Worm (Caenorhabditis elegans) whole organism, L4 larva: ENCODE results near the gene sru-45.

Experiments
- F10B5.3 ChIP-seq: sonication (generic microtip); optimal IDR thresholded peaks from 2 replicates; lab custom pipeline; 2016; ENCODE audit warnings: mild to moderate bottlenecking, missing genetic modification characterization, missing compliant biosample characterization
- F44E2.7 ChIP-seq: fragments of 200-800 bp; sonication (Bioruptor generic); IDR thresholded peaks from 2 replicates; pipeline ENCODE4 v2.1.2; 2022; ENCODE audit warnings: missing genetic modification characterization, missing compliant biosample characterization
- F49E8.2 ChIP-seq: sonication (generic microtip); optimal IDR thresholded peaks from 2 replicates; lab custom pipeline; 2016; ENCODE audit warnings: missing compliant biosample characterization, mild to moderate bottlenecking, missing genetic modification characterization, borderline replicate concordance
- T26A8.4 ChIP-seq: fragments of 200-800 bp; sonication (Bioruptor generic); IDR thresholded peaks from 2 replicates; pipeline ENCODE4 v1.3.6; 2022; ENCODE audit warnings: missing genetic modification characterization, missing compliant biosample characterization
- Y5F2A.4 ChIP-seq: fragments of 200-800 bp; sonication (Bioruptor generic); optimal IDR thresholded peaks from 2 replicates; lab custom pipeline; 2018; ENCODE audit warnings: mild to moderate bottlenecking, missing genetic modification characterization, missing compliant biosample characterization
- aha-1 ChIP-seq: fragments of 150-350 bp; peaks from one replicate; lab custom pipeline; 2014; ENCODE audit warnings: missing biosample characterization, missing genetic modification characterization
- arid-1 ChIP-seq: fragments of 200-800 bp; sonication (Bioruptor generic); conservative IDR thresholded peaks from 2 replicates; pipeline ENCODE4 v1.3.6; 2022; ENCODE audit warnings: missing genetic modification reagents, missing genetic modification characterization, missing compliant biosample characterization
- ceh-20 ChIP-seq: fragments of 200-800 bp; sonication (Bioruptor generic); IDR thresholded peaks from 2 replicates; pipeline ENCODE4 v1.3.6; 2022; ENCODE audit warnings: missing genetic modification reagents, missing genetic modification characterization, missing compliant biosample characterization
- ceh-32 ChIP-seq: sonication (generic microtip); optimal IDR thresholded peaks from 2 replicates; lab custom pipeline; 2016; ENCODE audit warnings: mild to moderate bottlenecking, missing genetic modification characterization, missing compliant biosample characterization; ENCODE audit not compliant: poor library complexity
- ctbp-1 ChIP-seq: fragments of 200-800 bp; sonication (Bioruptor generic); IDR thresholded peaks from 2 replicates; pipeline ENCODE4 v1.3.6; 2022; ENCODE audit warnings: missing genetic modification reagents, missing genetic modification characterization, missing compliant biosample characterization
- daf-19 ChIP-seq: fragments of 200-800 bp; sonication (Bioruptor generic); conservative IDR thresholded peaks from 2 replicates; pipeline ENCODE4 v1.3.6; 2022; ENCODE audit warnings: missing genetic modification characterization, missing compliant biosample characterization
- dmd-6 ChIP-seq: fragments of 200-800 bp; sonication (Bioruptor generic); IDR thresholded peaks from 2 replicates; pipeline ENCODE4 v1.3.6; 2022; ENCODE audit warnings: missing genetic modification reagents, missing genetic modification characterization, missing compliant biosample characterization
- dpl-1 ChIP-seq: fragments of 150-350 bp; optimal IDR thresholded peaks from 2 replicates; lab custom pipeline; 2014; ENCODE audit warnings: missing biosample characterization, missing genetic modification reagents, missing genetic modification characterization
- dve-1 ChIP-seq: sonication (generic microtip); optimal IDR thresholded peaks from 2 replicates; lab custom pipeline; 2017; ENCODE audit warnings: antibody characterized with exemption, mild to moderate bottlenecking, missing genetic modification characterization, missing compliant biosample characterization; ENCODE audit not compliant: insufficient read depth
- egl-27 ChIP-seq: sonication (generic microtip); optimal IDR thresholded peaks from 3 replicates; lab custom pipeline; 2017; ENCODE audit warnings: missing biosample characterization, missing genetic modification reagents, missing genetic modification characterization
- fkh-10 ChIP-seq: fragments of 150-350 bp; optimal IDR thresholded peaks from 2 replicates; lab custom pipeline; 2014; ENCODE audit warnings: missing biosample characterization, missing genetic modification reagents, missing genetic modification characterization
- gei-8 ChIP-seq: fragments of 200-800 bp; sonication (Bioruptor generic); optimal IDR thresholded peaks from 2 replicates; lab custom pipeline; 2018; ENCODE audit warnings: mild to moderate bottlenecking, missing genetic modification characterization, missing compliant biosample characterization
- hlh-11 ChIP-seq: fragments of 200-800 bp; sonication (Bioruptor generic); optimal IDR thresholded peaks from 2 replicates; lab custom pipeline; 2018; ENCODE audit warnings: mild to moderate bottlenecking, missing genetic modification characterization, missing compliant biosample characterization
- hlh-30 ChIP-seq: sonication (generic microtip); optimal IDR thresholded peaks from 2 replicates; lab custom pipeline; 2017; ENCODE audit warnings: antibody characterized with exemption, mild to moderate bottlenecking, missing genetic modification characterization, missing compliant biosample characterization; ENCODE audit not compliant: insufficient read depth
- lin-1 ChIP-seq: fragments of 200-800 bp; sonication (Bioruptor generic); IDR thresholded peaks from 2 replicates; pipeline ENCODE4 v1.3.6; 2022; ENCODE audit warnings: missing genetic modification reagents, missing genetic modification characterization, missing compliant biosample characterization
- lin-13 ChIP-seq: fragments of 150-350 bp; optimal IDR thresholded peaks from 2 replicates; lab custom pipeline; 2014; ENCODE audit warnings: missing biosample characterization, missing genetic modification reagents, missing genetic modification characterization
- lin-15B ChIP-seq: fragments of 150-350 bp; sonication (generic microtip); optimal IDR thresholded peaks from 3 replicates; lab custom pipeline; 2014; ENCODE audit warnings: missing biosample characterization, missing genetic modification characterization
- lin-38 ChIP-seq: fragments of 200-800 bp; sonication (Bioruptor generic); IDR thresholded peaks from 2 replicates; pipeline ENCODE4 v1.3.6; 2022; ENCODE audit warnings: missing genetic modification reagents, missing genetic modification characterization, missing compliant biosample characterization
- lin-39 ChIP-seq: fragments of 150-350 bp; optimal IDR thresholded peaks from 2 replicates; lab custom pipeline; 2014; ENCODE audit warnings: missing biosample characterization, missing genetic modification reagents, missing genetic modification characterization
- lsy-2 ChIP-seq, 2 experiments: fragments of 150-350 bp in 1 of 2; sonication (generic microtip) in 1 of 2; optimal IDR thresholded peaks; 2 replicates each; lab custom pipeline; 2014 to 2017; ENCODE audit warnings: missing biosample characterization in 2 of 2, missing genetic modification characterization in 2 of 2
- mes-2 ChIP-seq: sonication (generic microtip); optimal IDR thresholded peaks from 2 replicates; lab custom pipeline; 2016; ENCODE audit warnings: missing genotype, mild to moderate bottlenecking, missing genetic modification characterization, missing compliant biosample characterization; ENCODE audit not compliant: poor library complexity, severe bottlenecking
- mxl-2 ChIP-seq: fragments of 200-800 bp; sonication (Bioruptor generic); conservative IDR thresholded peaks from 2 replicates; pipeline ENCODE4 v1.3.6; 2022; ENCODE audit warnings: missing genetic modification reagents, missing genetic modification characterization, missing compliant biosample characterization
- nhr-11 ChIP-seq: fragments of 150-350 bp; optimal IDR thresholded peaks from 2 replicates; lab custom pipeline; 2014; ENCODE audit warnings: missing biosample characterization, missing genetic modification characterization
- nhr-41 ChIP-seq: fragments of 200-800 bp; sonication (Bioruptor generic); IDR thresholded peaks from 2 replicates; pipeline ENCODE4 v1.3.6; 2022; ENCODE audit warnings: missing genetic modification reagents, missing genetic modification characterization, missing compliant biosample characterization
- nhr-48 ChIP-seq: sonication (generic microtip); optimal IDR thresholded peaks from 2 replicates; lab custom pipeline; 2016; ENCODE audit warnings: mild to moderate bottlenecking, missing genetic modification characterization, missing compliant biosample characterization
- nhr-77 ChIP-seq: fragments of 150-350 bp; optimal IDR thresholded peaks from 2 replicates; lab custom pipeline; 2014; ENCODE audit warnings: missing biosample characterization, missing genetic modification characterization
- pha-4 ChIP-seq, 2 experiments: fragments of 150-350 bp in 1 of 2; fragments of 200-800 bp in 1 of 2; sonication (Bioruptor generic) in 1 of 2; IDR thresholded peaks in 1 of 2; optimal IDR thresholded peaks in 1 of 2; 2 replicates each; pipeline versions ENCODE4 v1.3.6 to Lab custom; 2014 to 2022; ENCODE audit warnings: missing genetic modification characterization in 2 of 2, missing genetic modification reagents in 2 of 2, missing biosample characterization in 1 of 2, missing compliant biosample characterization in 1 of 2
- rbr-2 ChIP-seq: sonication (generic microtip); optimal IDR thresholded peaks from 2 replicates; lab custom pipeline; 2016; ENCODE audit warnings: missing genotype, missing genetic modification characterization, missing compliant biosample characterization
- sdz-12 ChIP-seq: fragments of 200-800 bp; sonication (Bioruptor generic); optimal IDR thresholded peaks from 2 replicates; lab custom pipeline; 2018; ENCODE audit warnings: mild to moderate bottlenecking, missing genetic modification characterization, missing compliant biosample characterization
- set-16 ChIP-seq: fragments of 200-800 bp; sonication (Bioruptor generic); IDR thresholded peaks from 2 replicates; pipeline ENCODE4 v1.3.6; 2022; ENCODE audit warnings: missing genetic modification reagents, missing genetic modification characterization, missing compliant biosample characterization
- snpc-1.2 ChIP-seq: fragments of 200-800 bp; sonication (Bioruptor generic); IDR thresholded peaks from 2 replicates; pipeline ENCODE4 v1.3.6; 2022; ENCODE audit warnings: missing genetic modification reagents, missing genetic modification characterization, missing compliant biosample characterization
- spr-1 ChIP-seq: sonication (generic microtip); optimal IDR thresholded peaks from 2 replicates; lab custom pipeline; 2016; ENCODE audit warnings: mild to moderate bottlenecking, missing genetic modification characterization, missing compliant biosample characterization
- zfp-3 ChIP-seq: fragments of 200-800 bp; sonication (Bioruptor generic); conservative IDR thresholded peaks from 2 replicates; pipeline ENCODE4 v1.3.6; 2022; ENCODE audit warnings: missing genetic modification reagents, missing genetic modification characterization, missing compliant biosample characterization
- zip-11 ChIP-seq: fragments of 200-800 bp; sonication (Bioruptor generic); IDR thresholded peaks from 2 replicates; pipeline ENCODE4 v1.3.6; 2022; ENCODE audit warnings: missing genetic modification characterization, missing compliant biosample characterization
- zip-2 ChIP-seq: fragments of 150-350 bp; optimal IDR thresholded peaks from 2 replicates; lab custom pipeline; 2014; ENCODE audit warnings: missing biosample characterization, missing genetic modification characterization
- ztf-7 ChIP-seq: fragments of 150-350 bp; optimal IDR thresholded peaks from 2 replicates; lab custom pipeline; 2014; ENCODE audit warnings: missing biosample characterization, missing genetic modification characterization

The sru-45 gene

DNA sequence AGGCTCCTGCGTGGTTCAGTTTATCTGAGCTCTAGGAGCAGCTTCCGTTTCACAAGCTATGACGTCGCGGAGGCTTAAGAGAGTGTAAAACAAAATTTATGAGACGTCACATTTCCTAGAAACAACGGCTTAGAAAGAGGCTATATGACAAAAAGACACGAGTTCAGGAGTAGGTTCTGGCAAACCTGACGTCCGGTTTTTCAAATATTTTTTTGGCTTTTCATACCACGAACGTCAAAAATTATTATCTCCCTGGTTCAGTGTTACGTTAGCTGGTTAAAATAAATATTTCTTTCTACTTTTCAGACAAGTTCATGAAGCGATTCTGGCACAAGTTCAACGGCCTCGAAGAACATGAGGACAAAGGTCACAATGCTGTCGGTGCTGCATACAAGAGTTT lies 37.9 kb upstream of the sru-45 start, which contains the start of gene F36D3.16 (continued):
- TF ChIP-seq ztf-7 (tag; lab: Kevin White, UChicago) (no peak), ceh-32 (tag; lab: Kevin White, UChicago) (no peak), hlh-11 (tag; lab: Kevin White, UChicago) (no peak)

DNA sequence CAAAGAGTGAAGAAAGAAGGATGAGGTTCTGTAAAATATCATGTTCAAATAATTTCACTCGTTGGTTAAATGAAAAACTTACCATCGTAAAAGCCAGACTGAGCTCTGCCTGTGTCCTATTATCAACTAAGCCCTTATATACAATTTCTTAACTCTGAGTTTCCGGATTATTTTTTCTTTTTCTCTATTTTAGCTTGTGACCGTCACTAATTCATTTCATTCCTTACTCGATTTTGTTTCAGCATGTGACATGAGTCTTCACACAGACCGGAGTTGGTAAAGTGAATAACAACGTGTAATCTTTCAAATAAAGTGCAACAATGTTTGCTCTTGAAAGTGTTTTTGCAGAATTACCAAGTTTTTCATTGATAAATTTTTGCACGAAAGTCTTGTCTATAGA lies 31.7 kb upstream of the sru-45 start, which contains the start of gene cpr-2:
cpr-2 (minus strand) TSS at position 101 of the 400 bp plus-strand sequence.
- TF ChIP-seq F10B5.3 (no peak), zfp-3 (no peak)

DNA sequence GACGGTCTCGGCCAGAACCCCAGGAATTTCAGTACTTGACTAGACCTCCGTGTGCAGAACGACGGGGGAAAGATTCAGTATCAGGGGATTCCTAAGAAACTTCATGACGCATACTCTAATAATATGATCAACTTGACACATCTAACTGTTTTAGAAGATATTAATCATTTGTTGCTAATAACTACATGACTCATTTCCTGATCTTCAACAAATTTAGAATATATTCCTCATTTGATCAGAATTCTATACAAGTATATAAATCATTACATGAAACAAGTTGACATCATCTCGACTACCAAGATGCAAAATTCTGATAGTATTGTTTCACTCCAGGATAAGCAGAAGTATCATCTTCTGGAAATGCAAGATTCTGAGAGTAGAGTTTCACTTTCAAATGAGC lies 30.6 kb upstream of the sru-45 start, which contains the start of gene Y32B12B.8:
Y32B12B.8 (plus strand) TSS at position 301 of the 400 bp plus-strand sequence.
- TF ChIP-seq spr-1 (no peak), zip-2 (tag; lab: Kevin White, UChicago) (no peak), nhr-77 (tag; lab: Kevin White, UChicago) (no peak), hlh-30 (tag; lab: Kevin White, UChicago) (no peak), lin-1 (GFP tag; lab: Robert Waterston, UW) (no peak), mxl-2 (GFP tag; lab: Robert Waterston, UW) (no peak), snpc-1.2 (GFP tag; lab: Robert Waterston, UW) (no peak), pha-4 (GFP tag; IDR thresholded peaks at IDR 0.05; lab: Robert Waterston, UW) (no peak), pha-4 (tag; optimal IDR thresholded peaks at IDR 0.05; lab: Kevin White, UChicago) (no peak), dmd-6 (GFP tag; lab: Robert Waterston, UW) (no peak), nhr-41 (GFP tag; lab: Robert Waterston, UW) (no peak), arid-1 (GFP tag; lab: Robert Waterston, UW) (no peak), hlh-11 (tag; lab: Kevin White, UChicago) (no peak)

DNA sequence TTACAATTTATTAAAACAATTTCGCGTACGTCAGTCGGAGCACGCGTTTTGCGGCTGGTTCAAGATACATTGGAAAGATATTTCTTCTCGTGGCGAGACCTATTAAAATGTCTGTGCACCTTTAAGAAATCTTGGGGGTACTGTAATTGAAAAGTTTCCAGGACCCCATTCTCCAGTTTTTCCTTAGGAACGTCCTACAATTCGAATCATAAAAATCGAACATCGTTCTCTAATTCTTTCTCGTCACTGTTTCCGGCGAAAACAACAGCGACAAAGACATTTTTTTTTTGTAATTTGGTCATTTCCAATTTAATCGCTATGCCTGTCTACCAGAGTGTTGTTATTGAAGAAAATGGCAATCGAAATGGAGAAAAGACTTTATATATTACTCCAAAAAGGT lies 29.0 kb upstream of the sru-45 start, which contains the start of gene Y32B12B.1:
Y32B12B.1 (plus strand) TSS at position 301 of the 400 bp plus-strand sequence.
- TF ChIP-seq lin-15B (no peak), fkh-10 (no peak), lin-38 (GFP tag; lab: Robert Waterston, UW) (no peak), snpc-1.2 (GFP tag; lab: Robert Waterston, UW) (no peak), nhr-11 (tag; lab: Kevin White, UChicago) (no peak), set-16 (GFP tag; lab: Robert Waterston, UW) (no peak), daf-19 (no peak), egl-27 (tag; lab: Kevin White, UChicago) (no peak), Y5F2A.4 (GFP tag; lab: Kevin White, UChicago) (no peak), sdz-12 (GFP tag; lab: Kevin White, UChicago) (no peak), aha-1 (tag; lab: Kevin White, UChicago) (no peak), zip-11 (GFP tag; lab: Robert Waterston, UW) (no peak)

DNA sequence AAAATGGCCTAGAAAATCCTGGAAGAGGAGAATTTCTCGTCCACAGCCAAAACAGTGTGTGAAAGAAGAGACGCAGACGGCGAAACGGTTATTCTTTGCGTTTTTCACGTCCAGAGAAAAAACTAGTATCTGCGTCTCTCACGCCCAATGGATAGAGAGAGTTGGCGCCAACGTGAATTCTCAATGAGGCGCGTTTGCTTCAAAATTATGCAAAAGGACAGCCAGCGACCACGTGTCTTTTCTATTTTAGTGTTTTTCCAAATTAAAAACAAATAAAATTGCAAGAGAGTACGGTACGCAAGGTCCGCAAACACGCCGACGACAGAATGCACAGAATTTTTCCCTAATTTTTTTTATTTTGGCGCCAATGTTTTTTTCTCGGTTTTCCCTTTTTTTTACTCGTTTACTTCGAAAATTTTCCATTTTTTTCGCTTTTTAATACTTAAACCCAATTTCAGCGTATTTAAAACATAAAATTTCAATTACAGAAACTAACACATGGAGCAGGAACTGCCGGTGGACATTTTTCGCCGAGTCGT lies 27.8 kb upstream of the sru-45 start, which contains the start of gene Y32B12B.2:
Y32B12B.2 (plus strand) TSS at position 489 of the 539 bp plus-strand sequence.
- TF ChIP-seq gei-8 (GFP tag; lab: Kevin White, UChicago) = no peak
- TF ChIP-seq lsy-2 (tag; optimal IDR thresholded peaks at IDR 0.05; lab: Kevin White, UChicago) = peak; percentile 66 to 97
- TF ChIP-seq rbr-2 = peak; percentile 43
- peak; percentile 26 for TF ChIP-seq hlh-30 (tag; lab: Kevin White, UChicago)
- peak; percentile 49 for TF ChIP-seq hlh-11 (tag; lab: Kevin White, UChicago)
- peak; percentile 36; the same call in 1 of the 2 replicates for TF ChIP-seq ctbp-1 (GFP tag; lab: Robert Waterston, UW)
- 0 out of 2 replicates have a peak, but pooled peaks have one; percentile 23 for TF ChIP-seq T26A8.4 (GFP tag; lab: Robert Waterston, UW)
- TF ChIP-seq ceh-20 = 0 out of 2 replicates have a peak, but pooled peaks have one; percentile 9
- TF ChIP-seq ceh-32 (tag; lab: Kevin White, UChicago) = no peak
- TF ChIP-seq nhr-48 (tag; lab: Kevin White, UChicago) = no peak
- TF ChIP-seq F10B5.3 = no peak
- TF ChIP-seq dve-1 = no peak
- no peak for TF ChIP-seq F44E2.7 (GFP tag; lab: Robert Waterston, UW)
- peak; percentile 18 for TF ChIP-seq F49E8.2 (tag; lab: Kevin White, UChicago)
- peak; percentile 47; the same call in 1 of the 2 replicates for TF ChIP-seq snpc-1.2 (GFP tag; lab: Robert Waterston, UW)
- no peak for TF ChIP-seq arid-1 (GFP tag; lab: Robert Waterston, UW)
- TF ChIP-seq lin-13 = peak; percentile 36
- TF ChIP-seq dpl-1 = peak; percentile 80
- peak; percentile 75 for TF ChIP-seq mes-2 (tag; lab: Kevin White, UChicago)
- no peak for TF ChIP-seq lin-39 (tag; lab: Kevin White, UChicago)
